Fruit fly (Drosophila melanogaster): ENCODE data around the gene CG18787.

CG18787 gene

dm6 chr2L:12044613-12045350 is 45.6 kb upstream of the CG18787 start, which contains the start of gene CG6785:
Gene CG6785 (minus strand): TSS chr2L:12045200.
- TF ChIP-seq rn (GFP tag; IDR thresholded peaks at IDR 0.05) (0 out of 2 replicates have a peak, but pooled peaks have one; percentile 21), EcR (GFP tag; optimal IDR thresholded peaks at IDR 0.05) (peak; percentile 95), Pif1A (GFP tag; optimal IDR thresholded peaks at IDR 0.05) (peak; percentile 90), Ets98B (GFP tag; IDR thresholded peaks at IDR 0.05) (peak; percentile 85), CG8301 (tag; optimal IDR thresholded peaks at IDR 0.05) (peak; percentile 84), gl (tag; optimal IDR thresholded peaks at IDR 0.05) (peak; percentile 65), CG32121 (GFP tag; IDR thresholded peaks at IDR 0.05) (peak; percentile 80), CG9948 (tag; optimal IDR thresholded peaks at IDR 0.05) (peak; percentile 60), D1 (tag; optimal IDR thresholded peaks at IDR 0.05) (peak; percentile 68), CG17806 (tag; optimal IDR thresholded peaks at IDR 0.05) (peak; percentile 78), CG13204 (GFP tag; optimal IDR thresholded peaks at IDR 0.05) (peak; percentile 9), Pif1B (GFP tag; optimal IDR thresholded peaks at IDR 0.05) (peak; percentile 82), fd96Ca (GFP tag; IDR thresholded peaks at IDR 0.05) (peak; percentile 81; the same call in 2 of the 3 replicates), CG34367 (tag; optimal IDR thresholded peaks at IDR 0.05) (peak; percentile 69), CG10348 (GFP tag; IDR thresholded peaks at IDR 0.05) (no peak), CG15710 (tag; optimal IDR thresholded peaks at IDR 0.05) (peak; percentile 76), CG12605 (GFP tag; IDR thresholded peaks at IDR 0.05) (peak; percentile 63), CG4496 (GFP tag; IDR thresholded peaks at IDR 0.05) (peak; percentile 90), Snoo (tag; optimal IDR thresholded peaks at IDR 0.05) (peak; percentile 71), CG8159 (tag; optimal IDR thresholded peaks at IDR 0.05) (peak; percentile 99), CG14655 (GFP tag; optimal IDR thresholded peaks at IDR 0.05) (no peak)

dm6 chr2L:12040510-12040909 is 41.4 kb upstream of the CG18787 start, which contains the start of gene CG6766:
Gene CG6766 (minus strand): TSS chr2L:12040689.
- no peak for TF ChIP-seq CG13204 (GFP tag; optimal IDR thresholded peaks at IDR 0.05)
- no peak for TF ChIP-seq CG17806 (tag; optimal IDR thresholded peaks at IDR 0.05)
- TF ChIP-seq CG34367 (tag; optimal IDR thresholded peaks at IDR 0.05): no peak

- TF ChIP-seq D1 (tag; optimal IDR thresholded peaks at IDR 0.05) (no peak), EcR (GFP tag; optimal IDR thresholded peaks at IDR 0.05) (no peak), Ets98B (GFP tag; IDR thresholded peaks at IDR 0.05) (no peak), CG34367 (tag; optimal IDR thresholded peaks at IDR 0.05) (no peak), CG17806 (tag; optimal IDR thresholded peaks at IDR 0.05) (no peak), CG15710 (tag; optimal IDR thresholded peaks at IDR 0.05) (no peak), CG4496 (GFP tag; IDR thresholded peaks at IDR 0.05) (no peak), CG8301 (tag; optimal IDR thresholded peaks at IDR 0.05) (no peak), CG14655 (GFP tag; optimal IDR thresholded peaks at IDR 0.05) (no peak), CG9948 (tag; optimal IDR thresholded peaks at IDR 0.05) (no peak)
Observed at dm6 chr2L:12038177-12038581, 39.0 kb upstream of the CG18787 start, which contains the start of gene Tom70. Gene Tom70 (minus strand): TSS chr2L:12038511.

- TF ChIP-seq CG34367 (tag; optimal IDR thresholded peaks at IDR 0.05) (no peak), CG15710 (tag; optimal IDR thresholded peaks at IDR 0.05) (no peak), CG17806 (tag; optimal IDR thresholded peaks at IDR 0.05) (no peak), CG8159 (tag; optimal IDR thresholded peaks at IDR 0.05) (no peak), Pif1A (GFP tag; optimal IDR thresholded peaks at IDR 0.05) (no peak), Ets98B (GFP tag; IDR thresholded peaks at IDR 0.05) (no peak), CG12605 (GFP tag; IDR thresholded peaks at IDR 0.05) (no peak), CG8301 (tag; optimal IDR thresholded peaks at IDR 0.05) (no peak), D1 (tag; optimal IDR thresholded peaks at IDR 0.05) (no peak), CG32121 (GFP tag; IDR thresholded peaks at IDR 0.05) (no peak), fd96Ca (GFP tag; IDR thresholded peaks at IDR 0.05) (no peak), CG13204 (GFP tag; optimal IDR thresholded peaks at IDR 0.05) (no peak)
Observed at dm6 chr2L:12033890-12034289, 34.8 kb upstream of the CG18787 start, which contains the start of gene CG18788. Gene CG18788 (plus strand): TSS chr2L:12034190.

dm6 chr2L:12030552-12031131 is 31.5 kb upstream of the CG18787 start:
- no peak for TF ChIP-seq CG12605 (GFP tag; IDR thresholded peaks at IDR 0.05)
- TF ChIP-seq CG14655 (GFP tag; optimal IDR thresholded peaks at IDR 0.05): no peak
- TF ChIP-seq CG8159 (tag; optimal IDR thresholded peaks at IDR 0.05): no peak
- no peak for TF ChIP-seq fd96Ca (GFP tag; IDR thresholded peaks at IDR 0.05)
- no peak for TF ChIP-seq CG17806 (tag; optimal IDR thresholded peaks at IDR 0.05)
- no peak for TF ChIP-seq CG13204 (GFP tag; optimal IDR thresholded peaks at IDR 0.05)
- TF ChIP-seq CG9948 (tag; optimal IDR thresholded peaks at IDR 0.05): no peak
- no peak for TF ChIP-seq CG10348 (GFP tag; IDR thresholded peaks at IDR 0.05)
- TF ChIP-seq D1 (tag; optimal IDR thresholded peaks at IDR 0.05): no peak
- no peak for TF ChIP-seq CG32121 (GFP tag; IDR thresholded peaks at IDR 0.05)
- no peak for TF ChIP-seq CG8301 (tag; optimal IDR thresholded peaks at IDR 0.05)
- no peak for TF ChIP-seq EcR (GFP tag; optimal IDR thresholded peaks at IDR 0.05)
- no peak for TF ChIP-seq rn (GFP tag; IDR thresholded peaks at IDR 0.05)
- TF ChIP-seq gl (tag; optimal IDR thresholded peaks at IDR 0.05): no peak
- TF ChIP-seq Ets98B (GFP tag; IDR thresholded peaks at IDR 0.05): no peak
- TF ChIP-seq CG34367 (tag; optimal IDR thresholded peaks at IDR 0.05): no peak
- no peak for TF ChIP-seq CG4496 (GFP tag; IDR thresholded peaks at IDR 0.05)

Data from whole organism, pupa.